Worm (Caenorhabditis elegans): ENCODE data around the gene urm-1.

The urm-1 gene

ce11 chrIII:10463653-10464052 is 41.6 kb upstream of the urm-1 start (continued):
- TF ChIP-seq Y48G9A.11 (GFP tag; IDR thresholded peaks at IDR 0.05) = no peak
- no peak for TF ChIP-seq Y75B8A.6 (GFP tag; IDR thresholded peaks at IDR 0.05)
- TF ChIP-seq ama-1 (optimal IDR thresholded peaks at IDR 0.05) = no peak
- no peak for TF ChIP-seq sdz-12 (GFP tag; optimal IDR thresholded peaks at IDR 0.05)
- peak; percentile 3 for TF ChIP-seq dpl-1 (GFP tag; optimal IDR thresholded peaks at IDR 0.05)
- no peak for TF ChIP-seq daf-19 (GFP tag; conservative IDR thresholded peaks at IDR 0.05)
- TF ChIP-seq nhr-6 (tag; optimal IDR thresholded peaks at IDR 0.05) = peak; percentile 14
- no peak for TF ChIP-seq madf-5 (GFP tag; IDR thresholded peaks at IDR 0.05)
- peak in 1 of 2 experiments; percentile 11 for TF ChIP-seq mdl-1 (tag; optimal IDR thresholded peaks at IDR 0.05)
- peak; percentile 95 for TF ChIP-seq nhr-28 (tag; optimal IDR thresholded peaks at IDR 0.05)
- no peak for TF ChIP-seq nhr-25 (tag; optimal IDR thresholded peaks at IDR 0.05; ENCODE audit: borderline replicate concordance, insufficient read depth)
- no peak for TF ChIP-seq set-16 (GFP tag; IDR thresholded peaks at IDR 0.05)
- no peak for TF ChIP-seq lin-13 (GFP tag; optimal IDR thresholded peaks at IDR 0.05)
- TF ChIP-seq nhr-77 (tag; optimal IDR thresholded peaks at IDR 0.05) = peak; percentile 76
- TF ChIP-seq zag-1 (tag; optimal IDR thresholded peaks at IDR 0.05) = no peak
- TF ChIP-seq zfp-3 (GFP tag; conservative IDR thresholded peaks at IDR 0.05) = no peak
- no peak for TF ChIP-seq F26F4.8 (GFP tag; conservative IDR thresholded peaks at IDR 0.05)
- TF ChIP-seq arid-1 (GFP tag; conservative IDR thresholded peaks at IDR 0.05) = no peak
- no peak for TF ChIP-seq gei-8 (GFP tag; optimal IDR thresholded peaks at IDR 0.05)

- TF ChIP-seq lin-29 (GFP tag; IDR thresholded peaks at IDR 0.05) = 0 out of 2 replicates have a peak, but pooled peaks have one; percentile 8
- TF ChIP-seq vab-7 (GFP tag; IDR thresholded peaks at IDR 0.05) = no peak
- TF ChIP-seq set-16 (GFP tag; IDR thresholded peaks at IDR 0.05) = peak; percentile 87
- no peak for TF ChIP-seq daf-16 (GFP tag; optimal IDR thresholded peaks at IDR 0.05)
- no peak for TF ChIP-seq daf-16 (tag; optimal IDR thresholded peaks at IDR 0.05)
Measured at ce11 chrIII:10464455-10464854, 40.8 kb upstream of the urm-1 start.

ce11 chrIII:10469574-10470055 is 35.7 kb upstream of the urm-1 start, which contains the start of gene D2045.5:
Gene D2045.5 (minus strand): TSS chrIII:10469624.
- TF ChIP-seq egl-27 (tag; optimal IDR thresholded peaks at IDR 0.05) (no peak), nhr-6 (tag; optimal IDR thresholded peaks at IDR 0.05) (no peak), ztf-11 (tag; optimal IDR thresholded peaks at IDR 0.05) (no peak), lin-29 (GFP tag; IDR thresholded peaks at IDR 0.05) (no peak), set-16 (GFP tag; IDR thresholded peaks at IDR 0.05) (no peak), lim-7 (GFP tag; IDR thresholded peaks at IDR 0.05) (no peak), mdl-1 (tag; optimal IDR thresholded peaks at IDR 0.05) (no peak), daf-8 (GFP tag; IDR thresholded peaks at IDR 0.05) (no peak), Y5F2A.4 (GFP tag; optimal IDR thresholded peaks at IDR 0.05) (no peak), snpc-1.2 (GFP tag; IDR thresholded peaks at IDR 0.05) (no peak), lir-3 (tag; optimal IDR thresholded peaks at IDR 0.05) (no peak), pqm-1 (tag; optimal IDR thresholded peaks at IDR 0.05) (no peak), dve-1 (tag; optimal IDR thresholded peaks at IDR 0.05; ENCODE audit: insufficient read depth) (no peak), aly-2 (tag; optimal IDR thresholded peaks at IDR 0.05) (no peak)

ce11 chrIII:10470927-10471326 is 34.4 kb upstream of the urm-1 start, which contains the start of gene cul-1:
Gene cul-1 (plus strand): TSS chrIII:10471237.
- no peak for TF ChIP-seq unc-39 (tag; optimal IDR thresholded peaks at IDR 0.05)
- peak in 1 of 2 experiments; percentile 42 for TF ChIP-seq lsy-2 (tag; optimal IDR thresholded peaks at IDR 0.05)
- peak; percentile 23 for TF ChIP-seq mes-2 (tag; optimal IDR thresholded peaks at IDR 0.05; ENCODE audit: poor library complexity, severe bottlenecking)
- TF ChIP-seq ZK337.2 (GFP tag; IDR thresholded peaks at IDR 0.05) = no peak
- no peak for TF ChIP-seq daf-16 (GFP tag; optimal IDR thresholded peaks at IDR 0.05)
- peak; percentile 11 for TF ChIP-seq daf-16 (tag; optimal IDR thresholded peaks at IDR 0.05)
- peak; percentile 2 for TF ChIP-seq nhr-28 (tag; optimal IDR thresholded peaks at IDR 0.05)
- peak; percentile 5 for TF ChIP-seq dve-1 (tag; optimal IDR thresholded peaks at IDR 0.05; ENCODE audit: insufficient read depth)
- peak; percentile 72 for TF ChIP-seq hlh-30 (tag; optimal IDR thresholded peaks at IDR 0.05; ENCODE audit: insufficient read depth)

All from whole organism, L4 larva.